Fruit fly (Drosophila melanogaster) whole organism, embryonic: Measurements from ENCODE around the gene CG17650.

ENCODE experiments used
- Ada2b ChIP-seq: fragments of 200-800 bp; sonication (Bioruptor generic); IDR thresholded peaks from 2 replicates; pipeline ENCODE4 v1.3.6; 2022; ENCODE audit warnings: missing biosample characterization, missing genetic modification characterization
- CG10462 ChIP-seq: fragments of 200-800 bp; sonication (Bioruptor generic); optimal IDR thresholded peaks from 2 replicates; lab custom pipeline; 2016; ENCODE audit warnings: missing biosample characterization, missing genetic modification characterization
- CG10979 ChIP-seq: fragments of 200-800 bp; sonication (Bioruptor generic); optimal IDR thresholded peaks from 2 replicates; lab custom pipeline; 2018; ENCODE audit warnings: missing biosample characterization, mild to moderate bottlenecking, missing genetic modification characterization, moderate library complexity
- CG12236 ChIP-seq: fragments of 200-800 bp; sonication (Bioruptor generic); optimal IDR thresholded peaks from 2 replicates; lab custom pipeline; 2016; ENCODE audit warnings: missing biosample characterization, missing genetic modification characterization
- CG14014 ChIP-seq: fragments of 200-800 bp; sonication (Bioruptor generic); IDR thresholded peaks from 2 replicates; pipeline ENCODE4 v1.3.6; 2022; ENCODE audit warnings: missing biosample characterization, missing genetic modification characterization
- CG15479 ChIP-seq: fragments of 200-800 bp; sonication (Bioruptor generic); optimal IDR thresholded peaks from 3 replicates; lab custom pipeline; 2019; ENCODE audit warnings: missing biosample characterization, mild to moderate bottlenecking, missing genetic modification characterization, moderate library complexity
- CG15514 ChIP-seq: fragments of 200-800 bp; sonication (Bioruptor generic); optimal IDR thresholded peaks from 3 replicates; lab custom pipeline; 2017; ENCODE audit warnings: missing biosample characterization, missing genetic modification characterization, mild to moderate bottlenecking, moderate library complexity, missing genetic modification reagents
- CG17328 ChIP-seq: fragments of 200-800 bp; sonication (Bioruptor generic); IDR thresholded peaks from 2 replicates; pipeline ENCODE4 v1.3.6; 2022; ENCODE audit warnings: missing biosample characterization, missing genetic modification characterization
- CG17802 ChIP-seq: fragments of 200-800 bp; sonication (Bioruptor generic); optimal IDR thresholded peaks from 2 replicates; lab custom pipeline; 2018; ENCODE audit warnings: missing biosample characterization, mild to moderate bottlenecking, missing genetic modification characterization, moderate library complexity
- CG2875 ChIP-seq: fragments of 200-800 bp; sonication (Bioruptor generic); optimal IDR thresholded peaks from 2 replicates; lab custom pipeline; 2017; ENCODE audit warnings: missing biosample characterization, mild to moderate bottlenecking, missing genetic modification characterization, missing genetic modification reagents
- CG30403 ChIP-seq: fragments of 200-800 bp; sonication (Bioruptor generic); optimal IDR thresholded peaks from 3 replicates; lab custom pipeline; 2016; ENCODE audit warnings: missing biosample characterization, missing genetic modification characterization
- CG31224 ChIP-seq: fragments of 200-800 bp; sonication (Bioruptor generic); IDR thresholded peaks from 2 replicates; pipeline ENCODE4 v1.3.6; 2022; ENCODE audit warnings: missing biosample characterization, missing genetic modification characterization
- CG32772 ChIP-seq: fragments of 200-800 bp; sonication (Bioruptor generic); IDR thresholded peaks from 2 replicates; pipeline ENCODE4 v1.3.6; 2022; ENCODE audit warnings: missing biosample characterization, missing genetic modification characterization
- CG4360 ChIP-seq: fragments of 200-800 bp; sonication (Bioruptor generic); IDR thresholded peaks from 2 replicates; pipeline ENCODE4 v1.3.6; 2022; ENCODE audit warnings: missing biosample characterization, missing genetic modification characterization
- CG6791 ChIP-seq: fragments of 200-800 bp; sonication (Bioruptor generic); IDR thresholded peaks from 3 replicates; pipeline ENCODE4 v1.3.6; 2022; ENCODE audit warnings: missing biosample characterization, missing genetic modification characterization; ENCODE audit not compliant: partially characterized antibody
- CG7963 ChIP-seq: fragments of 200-800 bp; sonication (Bioruptor generic); IDR thresholded peaks from 3 replicates; pipeline ENCODE4 v1.3.6; 2022; ENCODE audit warnings: missing biosample characterization, missing genetic modification characterization; ENCODE audit not compliant: partially characterized antibody
- CG8359 ChIP-seq: fragments of 200-800 bp; sonication (Bioruptor generic); optimal IDR thresholded peaks from 2 replicates; lab custom pipeline; 2017; ENCODE audit warnings: missing biosample characterization, mild to moderate bottlenecking, missing genetic modification characterization, borderline replicate concordance
- CG8924 ChIP-seq: fragments of 200-800 bp; optimal IDR thresholded peaks from 3 replicates; lab custom pipeline; 2019; ENCODE audit warnings: missing biosample characterization, mild to moderate bottlenecking, missing genetic modification characterization, moderate library complexity
- CG9609 ChIP-seq: fragments of 200-800 bp; sonication (Bioruptor generic); optimal IDR thresholded peaks from 3 replicates; lab custom pipeline; 2016; ENCODE audit warnings: missing biosample characterization, missing genetic modification characterization
- Camta ChIP-seq: fragments of 200-800 bp; sonication (Bioruptor generic); optimal IDR thresholded peaks from 2 replicates; lab custom pipeline; 2016; ENCODE audit warnings: missing biosample characterization, missing genetic modification characterization
- Dek ChIP-seq: fragments of 200-800 bp; sonication (Bioruptor generic); optimal IDR thresholded peaks from 3 replicates; lab custom pipeline; 2019; ENCODE audit warnings: missing biosample characterization, mild to moderate bottlenecking, missing genetic modification characterization, moderate library complexity
- Ets65A ChIP-seq: fragments of 200-800 bp; sonication (Bioruptor generic); peaks from one replicate; lab custom pipeline; 2016; ENCODE audit warnings: missing biosample characterization, missing genetic modification characterization
- MBD-R2 ChIP-seq: fragments of 200-800 bp; sonication (Bioruptor generic); IDR thresholded peaks from 2 replicates; pipeline ENCODE4 v1.3.6; 2022; ENCODE audit warnings: missing biosample characterization, missing genetic modification characterization
- Mes4 ChIP-seq: fragments of 200-800 bp; sonication (Bioruptor generic); optimal IDR thresholded peaks from 2 replicates; lab custom pipeline; 2016; ENCODE audit warnings: missing biosample characterization, missing genetic modification characterization
- PHDP ChIP-seq: fragments of 200-800 bp; sonication (Bioruptor generic); optimal IDR thresholded peaks from 3 replicates; lab custom pipeline; 2018; ENCODE audit warnings: missing biosample characterization, mild to moderate bottlenecking, missing genetic modification characterization, moderate library complexity
- Spps ChIP-seq: fragments of 200-800 bp; sonication (Bioruptor generic); optimal IDR thresholded peaks from 2 replicates; lab custom pipeline; 2018; ENCODE audit warnings: missing biosample characterization, mild to moderate bottlenecking, missing genetic modification characterization
- Sry-δ ChIP-seq: fragments of 200-800 bp; sonication (Bioruptor generic); optimal IDR thresholded peaks from 2 replicates; lab custom pipeline; 2016; ENCODE audit warnings: missing biosample characterization, missing genetic modification characterization
- Taf1 ChIP-seq: fragments of 200-800 bp; sonication (Bioruptor generic); IDR thresholded peaks from 2 replicates; pipeline ENCODE4 v1.3.6; 2022; ENCODE audit warnings: missing biosample characterization, missing genetic modification characterization
- Vsx1 ChIP-seq: fragments of 200-800 bp; sonication (Bioruptor generic); optimal IDR thresholded peaks from 2 replicates; lab custom pipeline; 2017; ENCODE audit warnings: missing biosample characterization, mild to moderate bottlenecking, missing genetic modification characterization, missing genetic modification reagents
- ab ChIP-seq: fragments of 200-800 bp; sonication (Bioruptor generic); optimal IDR thresholded peaks from 2 replicates; lab custom pipeline; 2016; ENCODE audit warnings: missing biosample characterization, missing genetic modification characterization
- bab2 ChIP-seq: fragments of 200-800 bp; sonication (Bioruptor generic); optimal IDR thresholded peaks from 2 replicates; lab custom pipeline; 2016; ENCODE audit warnings: missing biosample characterization, missing genetic modification characterization
- bbx ChIP-seq: fragments of 200-800 bp; sonication (Bioruptor generic); IDR thresholded peaks from 2 replicates; pipeline ENCODE4 v1.3.6; 2022; ENCODE audit warnings: missing biosample characterization, missing genetic modification characterization; ENCODE audit not compliant: partially characterized antibody
- bigmax ChIP-seq: fragments of 200-800 bp; sonication (Bioruptor generic); optimal IDR thresholded peaks from 2 replicates; lab custom pipeline; 2018; ENCODE audit warnings: missing biosample characterization, mild to moderate bottlenecking, missing genetic modification characterization
- cas ChIP-seq: fragments of 200-800 bp; sonication (Bioruptor generic); IDR thresholded peaks from 2 replicates; pipeline ENCODE4 v1.3.6; 2022; ENCODE audit warnings: missing biosample characterization, missing genetic modification characterization
- fd102C ChIP-seq: fragments of 200-800 bp; sonication (Bioruptor generic); optimal IDR thresholded peaks from 2 replicates; lab custom pipeline; 2018; ENCODE audit warnings: missing biosample characterization, mild to moderate bottlenecking, missing genetic modification characterization, moderate library complexity
- fd3F ChIP-seq: fragments of 200-800 bp; sonication (Bioruptor generic); optimal IDR thresholded peaks from 2 replicates; lab custom pipeline; 2018; ENCODE audit warnings: missing biosample characterization, mild to moderate bottlenecking, missing genetic modification characterization, moderate library complexity
- gsb-n ChIP-seq: fragments of 200-800 bp; sonication (Bioruptor generic); optimal IDR thresholded peaks from 3 replicates; lab custom pipeline; 2018; ENCODE audit warnings: missing biosample characterization, mild to moderate bottlenecking, missing genetic modification characterization
- h ChIP-seq: fragments of >200 bp; optimal IDR thresholded peaks from 2 replicates; lab custom pipeline; 2017
- nmo ChIP-seq: fragments of 200-800 bp; sonication (Bioruptor generic); optimal IDR thresholded peaks from 2 replicates; lab custom pipeline; 2018; ENCODE audit warnings: missing biosample characterization, mild to moderate bottlenecking, missing genetic modification characterization, moderate library complexity
- odd ChIP-seq: fragments of 200-800 bp; sonication (Bioruptor generic); optimal IDR thresholded peaks from 2 replicates; lab custom pipeline; 2017; ENCODE audit warnings: missing biosample characterization, mild to moderate bottlenecking, missing genetic modification characterization
- org-1 ChIP-seq: fragments of 200-800 bp; sonication (Bioruptor generic); optimal IDR thresholded peaks from 2 replicates; lab custom pipeline; 2017; ENCODE audit warnings: missing biosample characterization, missing genetic modification characterization
- sens ChIP-seq: fragments of 200-800 bp; sonication (Bioruptor generic); peaks from one replicate; lab custom pipeline; 2016; ENCODE audit warnings: missing biosample characterization, missing genetic modification characterization
- sim ChIP-seq: fragments of 200-800 bp; sonication (Bioruptor generic); IDR thresholded peaks from 2 replicates; pipeline ENCODE4 v1.3.6; 2022; ENCODE audit warnings: missing biosample characterization, missing genetic modification characterization
- slp2 ChIP-seq: fragments of 200-800 bp; sonication (Bioruptor generic); optimal IDR thresholded peaks from 2 replicates; lab custom pipeline; 2016; ENCODE audit warnings: missing biosample characterization, missing genetic modification characterization
- stwl ChIP-seq: fragments of 200-800 bp; sonication (Bioruptor generic); optimal IDR thresholded peaks from 3 replicates; lab custom pipeline; 2018; ENCODE audit warnings: missing biosample characterization, mild to moderate bottlenecking, missing genetic modification characterization, moderate library complexity
- toy ChIP-seq: fragments of 200-800 bp; sonication (Bioruptor generic); IDR thresholded peaks from 2 replicates; pipeline ENCODE4 v1.3.6; 2022; ENCODE audit warnings: missing biosample characterization, missing genetic modification characterization
- ttk ChIP-seq: fragments of 200-800 bp; sonication (Bioruptor generic); IDR thresholded peaks from 2 replicates; pipeline ENCODE4 v2.1.2; 2022; ENCODE audit warnings: missing biosample characterization, missing genetic modification characterization
- twi ChIP-seq: fragments of 200-800 bp; optimal IDR thresholded peaks from 2 replicates; lab custom pipeline; 2019; ENCODE audit warnings: missing biosample characterization, mild to moderate bottlenecking, missing genetic modification characterization, moderate library complexity
- tx ChIP-seq: fragments of 200-800 bp; sonication (Bioruptor generic); optimal IDR thresholded peaks from 2 replicates; lab custom pipeline; 2016; ENCODE audit warnings: missing biosample characterization, missing genetic modification characterization
- vnd ChIP-seq: fragments of 200-800 bp; sonication (Bioruptor generic); IDR thresholded peaks from 3 replicates; pipeline ENCODE4 v1.3.6; 2022; ENCODE audit warnings: missing biosample characterization, missing genetic modification characterization; ENCODE audit not compliant: partially characterized antibody
- yki ChIP-seq: fragments of >200 bp; optimal IDR thresholded peaks from 3 replicates; lab custom pipeline; 2018

Gene CG17650

DNA sequence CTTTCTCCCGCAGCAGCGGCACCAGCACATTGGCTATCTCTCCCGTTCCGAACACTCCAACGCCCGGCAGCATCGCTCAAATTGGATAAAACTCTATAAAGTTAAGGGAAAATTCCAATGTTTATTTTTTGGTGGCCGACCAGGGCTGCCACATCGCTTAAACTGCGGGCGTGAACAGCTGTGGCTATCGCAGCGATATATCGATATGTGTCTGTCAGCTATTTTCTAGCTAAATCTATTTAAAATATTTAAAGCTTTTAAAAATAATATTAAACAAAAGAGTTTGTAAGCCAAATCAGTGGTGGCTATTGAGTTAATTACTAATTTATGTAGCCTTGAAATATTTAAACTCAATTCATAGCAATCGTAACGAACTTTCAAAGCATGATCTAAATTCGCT is 6.9 kb downstream of the CG17650 start, which contains the start of the genes CG17712 and CG17648 (continued):
- no peak for TF ChIP-seq sim
- TF ChIP-seq slp2 (GFP tag; lab: Kevin White, UChicago) = no peak
- TF ChIP-seq toy (GFP tag; lab: Robert Waterston, UW) = no peak
- no peak for TF ChIP-seq CG17802 (tag; lab: Kevin White, UChicago)
- TF ChIP-seq twi (tag; lab: Kevin White, UChicago) = no peak
- TF ChIP-seq Dek = no peak
- peak; percentile 58 for TF ChIP-seq sens (GFP tag; lab: Kevin White, UChicago)
- 0 out of 2 replicates have a peak, but pooled peaks have one; percentile 17 for TF ChIP-seq CG17328
- no peak for TF ChIP-seq fd102C (GFP tag; lab: Kevin White, UChicago)
- no peak for TF ChIP-seq yki (lab: Kevin White, UChicago)
- TF ChIP-seq CG8924 = no peak
- no peak for TF ChIP-seq Camta
- no peak for TF ChIP-seq h (lab: Kevin White, UChicago)
- no peak for TF ChIP-seq CG32772 (GFP tag; lab: Robert Waterston, UW)
- TF ChIP-seq gsb-n (tag; lab: Kevin White, UChicago) = no peak
- peak; percentile 79 for TF ChIP-seq vnd
- TF ChIP-seq ab (GFP tag; lab: Kevin White, UChicago) = no peak
- TF ChIP-seq CG6791 = peak; percentile 89
- TF ChIP-seq CG9609 (GFP tag; lab: Kevin White, UChicago) = no peak
- TF ChIP-seq Sry-δ (GFP tag; lab: Kevin White, UChicago) = peak; percentile 62
- TF ChIP-seq CG14014 = no peak
- TF ChIP-seq CG15514 (GFP tag; lab: Kevin White, UChicago) = peak; percentile 26
- TF ChIP-seq CG8359 (GFP tag; lab: Kevin White, UChicago) = no peak
- peak; percentile 86 for TF ChIP-seq stwl
- TF ChIP-seq CG4360 = no peak
- TF ChIP-seq org-1 (GFP tag; lab: Kevin White, UChicago) = no peak
- TF ChIP-seq Mes4 = no peak
- no peak for TF ChIP-seq PHDP
- TF ChIP-seq cas (GFP tag; lab: Robert Waterston, UW) = no peak
- TF ChIP-seq MBD-R2 (GFP tag; lab: Robert Waterston, UW) = peak; percentile 98
- no peak for TF ChIP-seq bigmax (GFP tag; lab: Kevin White, UChicago)
- no peak for TF ChIP-seq odd (GFP tag; lab: Kevin White, UChicago)
- no peak for TF ChIP-seq bab2 (GFP tag; lab: Kevin White, UChicago)
- TF ChIP-seq Ets65A (GFP tag; lab: Kevin White, UChicago) = peak; percentile 5
- no peak for TF ChIP-seq Taf1 (GFP tag; lab: Robert Waterston, UW)
- no peak for TF ChIP-seq CG30403
- TF ChIP-seq CG10979 (tag; lab: Kevin White, UChicago) = no peak
- no peak for TF ChIP-seq CG15479 (GFP tag; lab: Kevin White, UChicago)
- no peak for TF ChIP-seq ttk (GFP tag; lab: Robert Waterston, UW)
- no peak for TF ChIP-seq Vsx1
- TF ChIP-seq CG7963 = peak; percentile 71; the same call in 2 of the 3 replicates
- TF ChIP-seq CG31224 (GFP tag; lab: Robert Waterston, UW) = no peak
- peak; percentile 87 for TF ChIP-seq bbx
- no peak for TF ChIP-seq tx
- no peak for TF ChIP-seq Ada2b (GFP tag; lab: Robert Waterston, UW)
- TF ChIP-seq CG12236 (GFP tag; lab: Kevin White, UChicago) = no peak
- no peak for TF ChIP-seq CG10462
- TF ChIP-seq nmo (GFP tag; lab: Kevin White, UChicago) = peak; percentile 20
- TF ChIP-seq CG2875 (GFP tag; lab: Kevin White, UChicago) = no peak
- no peak for TF ChIP-seq fd3F (GFP tag; lab: Kevin White, UChicago)
- TF ChIP-seq Spps = no peak
